Fruit fly (Drosophila melanogaster) whole organism, adult: ENCODE measurements around the gene CG17572.

Source experiments
- CG11617 ChIP-seq: fragments of 200-800 bp; sonication (Bioruptor generic); optimal IDR thresholded peaks from 2 replicates; lab custom pipeline; 2017; ENCODE audit warnings: mild to moderate bottlenecking, missing biosample characterization, missing genetic modification reagents, missing genetic modification characterization
- CG12768 ChIP-seq: fragments of 200-800 bp; sonication (Bioruptor generic); optimal IDR thresholded peaks from 2 replicates; lab custom pipeline; 2017; ENCODE audit warnings: missing biosample characterization, missing genetic modification characterization, mild to moderate bottlenecking, moderate library complexity, missing genetic modification reagents
- CG14711 ChIP-seq: fragments of 200-800 bp; sonication (Bioruptor generic); optimal IDR thresholded peaks from 2 replicates; lab custom pipeline; 2018; ENCODE audit warnings: missing biosample characterization, mild to moderate bottlenecking, missing genetic modification characterization, moderate library complexity
- CG1620 ChIP-seq: fragments of 200-800 bp; sonication (Bioruptor generic); optimal IDR thresholded peaks from 2 replicates; lab custom pipeline; 2016; ENCODE audit warnings: missing biosample characterization, missing genetic modification characterization
- CG33017 ChIP-seq: fragments of 200-800 bp; sonication (Bioruptor generic); optimal IDR thresholded peaks from 2 replicates; lab custom pipeline; 2018; ENCODE audit warnings: missing biosample characterization, mild to moderate bottlenecking, missing genetic modification characterization, moderate library complexity
- CG5204 ChIP-seq: fragments of 200-800 bp; sonication (Bioruptor generic); optimal IDR thresholded peaks from 2 replicates; lab custom pipeline; 2016; ENCODE audit warnings: missing biosample characterization, missing genetic modification characterization
- CG7045 ChIP-seq: fragments of 200-800 bp; sonication (Bioruptor generic); optimal IDR thresholded peaks from 2 replicates; lab custom pipeline; 2017; ENCODE audit warnings: missing biosample characterization, mild to moderate bottlenecking, missing genetic modification characterization
- CG7101 ChIP-seq: fragments of 200-800 bp; sonication (Bioruptor generic); optimal IDR thresholded peaks from 2 replicates; lab custom pipeline; 2018; ENCODE audit warnings: missing biosample characterization, mild to moderate bottlenecking, missing genetic modification characterization, moderate library complexity
- Clk ChIP-seq: fragments of 200-800 bp; sonication (Bioruptor generic); optimal IDR thresholded peaks from 2 replicates; lab custom pipeline; 2017; ENCODE audit warnings: missing biosample characterization, missing genetic modification characterization
- Crg-1 ChIP-seq: fragments of 200-800 bp; sonication (Bioruptor generic); optimal IDR thresholded peaks from 2 replicates; lab custom pipeline; 2016; ENCODE audit warnings: missing biosample characterization, missing genetic modification characterization
- Hr96 ChIP-seq: fragments of 200-800 bp; sonication (Bioruptor generic); optimal IDR thresholded peaks from 2 replicates; lab custom pipeline; 2016; ENCODE audit warnings: missing biosample characterization, missing genetic modification characterization
- Mnt ChIP-seq: fragments of 200-800 bp; sonication (Bioruptor generic); optimal IDR thresholded peaks from 2 replicates; lab custom pipeline; 2016; ENCODE audit warnings: missing biosample characterization, mild to moderate bottlenecking, missing genetic modification characterization
- bab1 ChIP-seq: fragments of 200-800 bp; sonication (Bioruptor generic); optimal IDR thresholded peaks from 3 replicates; lab custom pipeline; 2019; ENCODE audit warnings: missing biosample characterization, mild to moderate bottlenecking, missing genetic modification characterization, moderate library complexity
- cic ChIP-seq: fragments of 200-800 bp; sonication (Bioruptor generic); optimal IDR thresholded peaks from 2 replicates; lab custom pipeline; 2017; ENCODE audit warnings: missing biosample characterization, mild to moderate bottlenecking, missing genetic modification characterization, moderate library complexity
- cnc ChIP-seq, 2 experiments: fragments of >200 bp; optimal IDR thresholded peaks; 2 replicates each; lab custom pipeline; 2017
- kay ChIP-seq: fragments of 200-800 bp; sonication (Bioruptor generic); peaks from one replicate; lab custom pipeline; 2016; ENCODE audit warnings: missing biosample characterization, missing genetic modification characterization, borderline replicate concordance
- ovo ChIP-seq: fragments of 200-800 bp; sonication (Bioruptor generic); optimal IDR thresholded peaks from 2 replicates; lab custom pipeline; 2016; ENCODE audit warnings: missing biosample characterization, missing genetic modification characterization
- pad ChIP-seq: fragments of 200-800 bp; sonication (Bioruptor generic); optimal IDR thresholded peaks from 3 replicates; lab custom pipeline; 2017; ENCODE audit warnings: missing biosample characterization, missing genetic modification characterization, mild to moderate bottlenecking, moderate library complexity, missing genetic modification reagents
- tj ChIP-seq: fragments of 200-800 bp; sonication (Bioruptor generic); optimal IDR thresholded peaks from 3 replicates; lab custom pipeline; 2017; ENCODE audit warnings: missing biosample characterization, mild to moderate bottlenecking, missing genetic modification characterization, moderate library complexity
- toe ChIP-seq: fragments of 200-800 bp; sonication (Bioruptor generic); optimal IDR thresholded peaks from 2 replicates; lab custom pipeline; 2016; ENCODE audit warnings: missing biosample characterization, missing genetic modification characterization

CG17572 gene

dm6 chr2L:19057799-19058198 lies 16.1 kb downstream of the CG17572 start:
- TF ChIP-seq Clk (GFP tag; lab: Kevin White, UChicago) (no peak), CG5204 (GFP tag; lab: Kevin White, UChicago) (no peak), CG7045 (no peak), kay (GFP tag; lab: Kevin White, UChicago) (no peak), CG33017 (tag; lab: Kevin White, UChicago) (no peak), cic (GFP tag; lab: Kevin White, UChicago) (no peak), toe (GFP tag; lab: Kevin White, UChicago) (no peak), CG14711 (tag; lab: Kevin White, UChicago) (no peak), CG1620 (no peak), Crg-1 (GFP tag; lab: Kevin White, UChicago) (no peak), Mnt (GFP tag; lab: Kevin White, UChicago) (no peak), bab1 (no peak), tj (no peak), CG7101 (tag; lab: Kevin White, UChicago) (no peak), ovo (GFP tag; lab: Kevin White, UChicago) (no peak), CG12768 (GFP tag; lab: Kevin White, UChicago) (no peak), cnc (optimal IDR thresholded peaks at IDR 0.05; lab: Kevin White, UChicago) (no peak)

dm6 chr2L:19054516-19054887 lies 19.4 kb downstream of the CG17572 start:
- TF ChIP-seq Mnt (GFP tag; lab: Kevin White, UChicago) (no peak), Hr96 (no peak), kay (GFP tag; lab: Kevin White, UChicago) (no peak), cic (GFP tag; lab: Kevin White, UChicago) (no peak), CG33017 (tag; lab: Kevin White, UChicago) (no peak), CG12768 (GFP tag; lab: Kevin White, UChicago) (no peak), Clk (GFP tag; lab: Kevin White, UChicago) (no peak), CG7101 (tag; lab: Kevin White, UChicago) (no peak), bab1 (no peak), toe (GFP tag; lab: Kevin White, UChicago) (no peak), CG5204 (GFP tag; lab: Kevin White, UChicago) (no peak)

- TF ChIP-seq bab1 = peak; percentile 5
- TF ChIP-seq CG33017 (tag; lab: Kevin White, UChicago) = no peak
- TF ChIP-seq Crg-1 (GFP tag; lab: Kevin White, UChicago) = no peak
- TF ChIP-seq pad (GFP tag; lab: Kevin White, UChicago) = peak; percentile 45
- TF ChIP-seq Clk (GFP tag; lab: Kevin White, UChicago) = peak; percentile 17
- no peak for TF ChIP-seq Hr96
- peak; percentile 79 for TF ChIP-seq Mnt (GFP tag; lab: Kevin White, UChicago)
- peak; percentile 65 for TF ChIP-seq tj
- peak; percentile 50 for TF ChIP-seq CG11617
- TF ChIP-seq kay (GFP tag; lab: Kevin White, UChicago) = no peak
- peak; percentile 55 for TF ChIP-seq cic (GFP tag; lab: Kevin White, UChicago)
- TF ChIP-seq toe (GFP tag; lab: Kevin White, UChicago) = no peak
- peak; percentile 39 for TF ChIP-seq CG12768 (GFP tag; lab: Kevin White, UChicago)
Measured at dm6 chr2L:19053860-19054515, 20.0 kb downstream of the CG17572 start, which contains the start of gene CG10492. TSS of gene CG10492 (plus strand) at chr2L:19054078.

dm6 chr2L:19051534-19052100 lies 22.3 kb downstream of the CG17572 start, which contains the start of gene Rpn3:
TSS of gene Rpn3 (plus strand) at chr2L:19051790.
- TF ChIP-seq CG11617 (peak; percentile 78), CG33017 (tag; lab: Kevin White, UChicago) (peak; percentile 73), ovo (GFP tag; lab: Kevin White, UChicago) (peak; percentile 29), CG7045 (peak; percentile 56), Mnt (GFP tag; lab: Kevin White, UChicago) (peak; percentile 90), cnc (optimal IDR thresholded peaks at IDR 0.05; lab: Kevin White, UChicago) (peak; percentile 97 to 99), bab1 (peak; percentile 84), Hr96 (no peak), Clk (GFP tag; lab: Kevin White, UChicago) (peak; percentile 62), CG12768 (GFP tag; lab: Kevin White, UChicago) (peak; percentile 51), Crg-1 (GFP tag; lab: Kevin White, UChicago) (peak; percentile 72), CG7101 (tag; lab: Kevin White, UChicago) (peak; percentile 83), CG1620 (peak; percentile 72), toe (GFP tag; lab: Kevin White, UChicago) (no peak), tj (peak; percentile 60), pad (GFP tag; lab: Kevin White, UChicago) (peak; percentile 55), CG5204 (GFP tag; lab: Kevin White, UChicago) (no peak), cic (GFP tag; lab: Kevin White, UChicago) (no peak), kay (GFP tag; lab: Kevin White, UChicago) (no peak), CG14711 (tag; lab: Kevin White, UChicago) (peak; percentile 83)

- TF ChIP-seq Mnt (GFP tag; lab: Kevin White, UChicago) (no peak), CG7045 (no peak), CG5204 (GFP tag; lab: Kevin White, UChicago) (no peak), CG11617 (no peak), CG14711 (tag; lab: Kevin White, UChicago) (peak; percentile 31), kay (GFP tag; lab: Kevin White, UChicago) (no peak), Clk (GFP tag; lab: Kevin White, UChicago) (no peak), CG1620 (no peak), Hr96 (no peak), bab1 (peak; percentile 71)
Measured at dm6 chr2L:19048912-19049311, 25.0 kb downstream of the CG17572 start, which contains the start of gene CG10470. TSS of gene CG10470 (plus strand) at chr2L:19049076.
